Worm (Caenorhabditis elegans): ENCODE results near the gene cyp-35A2.

Gene cyp-35A2

ce11 chrV:7409599-7409998 lies 45.6 kb upstream of the cyp-35A2 start, which contains the start of gene R13D7.2:
R13D7.2 (plus strand) TSS chrV:7409899.
- TF ChIP-seq ama-1 (optimal IDR thresholded peaks at IDR 0.05) (no peak), grh-1 (GFP tag; IDR thresholded peaks at IDR 0.05) (no peak), nhr-77 (tag; optimal IDR thresholded peaks at IDR 0.05) (no peak), lin-35 (GFP tag; optimal IDR thresholded peaks at IDR 0.05) (no peak), ets-5 (GFP tag; IDR thresholded peaks at IDR 0.05) (no peak), egl-13 (tag; optimal IDR thresholded peaks at IDR 0.05) (no peak)

- TF ChIP-seq aly-2 (tag; optimal IDR thresholded peaks at IDR 0.05): no peak
- no peak for TF ChIP-seq unc-30 (tag; optimal IDR thresholded peaks at IDR 0.05)
- TF ChIP-seq aha-1 (tag; optimal IDR thresholded peaks at IDR 0.05): no peak
- TF ChIP-seq hpl-2 (GFP tag; optimal IDR thresholded peaks at IDR 0.05): no peak
- no peak for TF ChIP-seq nhr-20 (tag; optimal IDR thresholded peaks at IDR 0.05)
These were observed 44.5 kb upstream of the cyp-35A2 start, which contains the start of gene srt-6 for ce11 chrV:7408520-7408919. srt-6 (minus strand) TSS chrV:7408814.

ce11 chrV:7403501-7403900 lies 39.5 kb upstream of the cyp-35A2 start:
- no peak for TF ChIP-seq nhr-77 (tag; optimal IDR thresholded peaks at IDR 0.05)
- TF ChIP-seq lin-15B (tag; optimal IDR thresholded peaks at IDR 0.05): no peak
- no peak for TF ChIP-seq nhr-28 (tag; optimal IDR thresholded peaks at IDR 0.05)
- TF ChIP-seq nhr-11 (tag; optimal IDR thresholded peaks at IDR 0.05): no peak
- no peak for TF ChIP-seq C34B4.2 (tag; optimal IDR thresholded peaks at IDR 0.05)
- TF ChIP-seq sox-4 (tag; optimal IDR thresholded peaks at IDR 0.05): no peak
- TF ChIP-seq zip-4 (GFP tag; optimal IDR thresholded peaks at IDR 0.05): no peak
- no peak for TF ChIP-seq swsn-7 (tag; optimal IDR thresholded peaks at IDR 0.05)
- no peak for TF ChIP-seq snu-23 (GFP tag; optimal IDR thresholded peaks at IDR 0.05)
- TF ChIP-seq dsc-1 (tag; optimal IDR thresholded peaks at IDR 0.05): no peak
- TF ChIP-seq ceh-88 (GFP tag; IDR thresholded peaks at IDR 0.05): no peak
- no peak for TF ChIP-seq ama-1 (optimal IDR thresholded peaks at IDR 0.05)
- TF ChIP-seq ceh-8 (GFP tag; optimal IDR thresholded peaks at IDR 0.05): no peak
- no peak for TF ChIP-seq rnt-1 (tag; optimal IDR thresholded peaks at IDR 0.05)
- no peak for TF ChIP-seq lin-14 (GFP tag; optimal IDR thresholded peaks at IDR 0.05)
- no peak for TF ChIP-seq unc-62 (GFP tag; optimal IDR thresholded peaks at IDR 0.05)
- no peak for TF ChIP-seq alr-1 (tag; optimal IDR thresholded peaks at IDR 0.05; ENCODE audit: borderline replicate concordance)
- no peak for TF ChIP-seq fos-1 (tag; optimal IDR thresholded peaks at IDR 0.05)
- no peak for TF ChIP-seq F16B12.6 (tag; optimal IDR thresholded peaks at IDR 0.05)

- TF ChIP-seq nhr-47 (tag; optimal IDR thresholded peaks at IDR 0.05): no peak
These were observed 38.4 kb upstream of the cyp-35A2 start, which contains the start of gene srj-13 for ce11 chrV:7402355-7402754. srj-13 (plus strand) TSS chrV:7402655.

ce11 chrV:7400588-7400987 lies 36.6 kb upstream of the cyp-35A2 start, which contains the start of gene srx-60:
srx-60 (plus strand) TSS chrV:7400888.
- TF ChIP-seq nhr-12 (tag; optimal IDR thresholded peaks at IDR 0.05) (no peak), mab-9 (GFP tag; IDR thresholded peaks at IDR 0.05) (no peak), elt-3 (tag; optimal IDR thresholded peaks at IDR 0.05) (no peak), sox-4 (tag; optimal IDR thresholded peaks at IDR 0.05) (no peak), irx-1 (tag; optimal IDR thresholded peaks at IDR 0.05) (no peak), nhr-28 (tag; optimal IDR thresholded peaks at IDR 0.05) (no peak), ceh-8 (GFP tag; optimal IDR thresholded peaks at IDR 0.05) (no peak), rnt-1 (tag; optimal IDR thresholded peaks at IDR 0.05) (no peak), F16B12.6 (tag; optimal IDR thresholded peaks at IDR 0.05) (no peak)

ce11 chrV:7400095-7400494 lies 36.1 kb upstream of the cyp-35A2 start, which contains the start of gene cnc-9:
cnc-9 (minus strand) TSS chrV:7400195.
- TF ChIP-seq efl-1 (optimal IDR thresholded peaks at IDR 0.05) (no peak), efl-1 (GFP tag; optimal IDR thresholded peaks at IDR 0.05 in 1 of 2) (peak in 1 of 2 experiments; percentile 4), hlh-4 (tag; optimal IDR thresholded peaks at IDR 0.05) (no peak)

Data from whole organism, L1 larva.